Worm (Caenorhabditis elegans): ENCODE results near the gene ttbk-7.

Gene ttbk-7

DNA sequence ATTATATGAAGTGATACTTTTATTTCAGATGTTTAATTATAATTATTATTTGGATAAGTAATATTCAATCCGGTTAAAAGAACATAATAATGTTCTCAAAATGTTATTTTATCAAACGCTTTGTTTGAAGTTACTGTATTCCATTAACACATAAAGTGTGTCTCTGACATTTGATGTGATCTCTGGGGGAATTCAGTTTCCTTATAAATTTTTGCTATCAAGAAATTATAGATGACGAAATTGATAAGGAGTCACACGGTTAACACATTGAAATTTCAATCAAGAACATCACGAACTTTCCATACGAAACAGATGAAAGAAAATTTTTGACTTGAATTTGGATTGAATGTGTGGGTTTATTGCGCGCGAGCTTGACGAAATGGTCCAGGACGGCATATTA lies 26.0 kb upstream of the ttbk-7 start:
- TF ChIP-seq ztf-26 (tag; optimal IDR thresholded peaks at IDR 0.05) (no peak), lin-40 (tag; optimal IDR thresholded peaks at IDR 0.05) (no peak), cebp-1 (GFP tag; IDR thresholded peaks at IDR 0.05) (peak; percentile 52; the same call in 1 of the 2 replicates), cebp-1 (tag; optimal IDR thresholded peaks at IDR 0.05) (peak; percentile 63), hlh-12 (tag; optimal IDR thresholded peaks at IDR 0.05) (no peak), nhr-80 (tag; optimal IDR thresholded peaks at IDR 0.05) (peak; percentile 80), hsf-1 (GFP tag; IDR thresholded peaks at IDR 0.05) (no peak), pbrm-1 (GFP tag; IDR thresholded peaks at IDR 0.05) (no peak), egl-18 (GFP tag; IDR thresholded peaks at IDR 0.05) (no peak)

ce11 chrV:12919705-12920104 lies 24.0 kb upstream of the ttbk-7 start, which contains the start of gene lipl-1:
TSS of gene lipl-1 (plus strand) at chrV:12919986.
- TF ChIP-seq dpl-1 (GFP tag; optimal IDR thresholded peaks at IDR 0.05) (no peak), him-1 (tag; optimal IDR thresholded peaks at IDR 0.05) (no peak), nhr-80 (tag; optimal IDR thresholded peaks at IDR 0.05) (peak; percentile 35), egl-44 (GFP tag; IDR thresholded peaks at IDR 0.05) (no peak)

- TF ChIP-seq egrh-3 (GFP tag; IDR thresholded peaks at IDR 0.05) (no peak), Y67H2A.10 (GFP tag; conservative IDR thresholded peaks at IDR 0.05) (no peak), let-607 (tag; optimal IDR thresholded peaks at IDR 0.05) (peak in 1 of 2 experiments; percentile 21), hmg-1.2 (GFP tag; IDR thresholded peaks at IDR 0.05) (peak; percentile 20; the same call in 1 of the 2 replicates), nhr-80 (tag; optimal IDR thresholded peaks at IDR 0.05) (peak; percentile 56), tbp1 (GFP tag; optimal IDR thresholded peaks at IDR 0.05) (peak; percentile 14), repo-1 (tag; optimal IDR thresholded peaks at IDR 0.05) (no peak)
Measured at ce11 chrV:12909544-12910157, 14.0 kb upstream of the ttbk-7 start, which contains the start of gene nid-1. TSS of gene nid-1 (plus strand) at chrV:12910107.

DNA sequence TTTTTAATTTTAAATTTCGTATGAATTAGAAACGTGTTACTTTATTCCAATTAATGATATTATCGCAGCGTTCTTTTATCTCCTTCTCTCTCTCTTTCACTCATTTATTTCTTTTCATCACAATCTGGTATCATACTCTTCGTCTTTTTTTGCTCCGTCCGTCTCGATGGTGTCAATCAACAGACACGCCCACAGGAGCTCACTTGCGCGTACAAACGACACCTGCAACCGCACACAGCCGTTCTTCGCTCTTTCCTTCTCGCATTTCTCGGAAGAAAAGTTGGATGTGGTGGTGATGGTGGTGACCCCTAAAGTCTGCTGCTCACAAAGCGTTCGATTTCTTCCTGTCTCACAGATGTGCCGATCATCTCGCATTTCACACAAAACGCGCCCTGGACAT lies 12.9 kb upstream of the ttbk-7 start:
- no peak for TF ChIP-seq C17E4.6 (GFP tag; IDR thresholded peaks at IDR 0.05)
- no peak for TF ChIP-seq Y79H2A.3 (GFP tag; conservative IDR thresholded peaks at IDR 0.05)
- TF ChIP-seq zfh-2 (GFP tag; conservative IDR thresholded peaks at IDR 0.05): no peak
- TF ChIP-seq nhr-80 (tag; optimal IDR thresholded peaks at IDR 0.05): peak; percentile 56
- TF ChIP-seq let-607 (tag; optimal IDR thresholded peaks at IDR 0.05): peak in 1 of 2 experiments; percentile 37

- TF ChIP-seq snpc-3.4 (tag; optimal IDR thresholded peaks at IDR 0.05) (no peak), T26A5.8 (tag; optimal IDR thresholded peaks at IDR 0.05) (no peak), dpff-1 (tag; optimal IDR thresholded peaks at IDR 0.05) (no peak), mcd-1 (GFP tag; IDR thresholded peaks at IDR 0.05) (no peak), attf-5 (GFP tag; optimal IDR thresholded peaks at IDR 0.05) (no peak), mes-4 (tag; optimal IDR thresholded peaks at IDR 0.05) (no peak), Y53F4B.3 (GFP tag; IDR thresholded peaks at IDR 0.05) (no peak), gei-17 (GFP tag; optimal IDR thresholded peaks at IDR 0.05) (no peak), snpc-1.3 (tag; optimal IDR thresholded peaks at IDR 0.05; ENCODE audit: insufficient read depth) (no peak), B0035.1 (tag; optimal IDR thresholded peaks at IDR 0.05) (no peak), madf-8 (GFP tag; conservative IDR thresholded peaks at IDR 0.05) (no peak), F37B4.10 (GFP tag; IDR thresholded peaks at IDR 0.05) (no peak), ztf-25 (GFP tag; IDR thresholded peaks at IDR 0.05) (no peak), F33H1.4 (GFP tag; IDR thresholded peaks at IDR 0.05) (no peak), ztf-22 (GFP tag; optimal IDR thresholded peaks at IDR 0.05) (no peak), hmg-1.2 (GFP tag; IDR thresholded peaks at IDR 0.05) (no peak)
Measured at ce11 chrV:12907436-12907835, 11.8 kb upstream of the ttbk-7 start.

Measured in whole organism, young adult.